Worm (Caenorhabditis elegans): ENCODE data around the gene aqp-10.
A peak's percentile ranks its signal among the peaks of the same experiment; 100 is the strongest.

The aqp-10 gene

ce11 chrII:9787395-9788152, 17.9 kb upstream of the aqp-10 start, which contains the start of gene cyp-13A2 (continued):
- TF ChIP-seq madf-9 (GFP tag; conservative IDR thresholded peaks at IDR 0.05): no peak
- TF ChIP-seq jun-1 (tag; optimal IDR thresholded peaks at IDR 0.05): no peak
- no peak for TF ChIP-seq daf-19 (GFP tag; conservative IDR thresholded peaks at IDR 0.05)
- TF ChIP-seq zfp-2 (tag; optimal IDR thresholded peaks at IDR 0.05): no peak
- peak; percentile 46 for TF ChIP-seq pqm-1 (tag; optimal IDR thresholded peaks at IDR 0.05)
- no peak for TF ChIP-seq D1046.2 (GFP tag; IDR thresholded peaks at IDR 0.05)
- no peak for TF ChIP-seq lin-38 (GFP tag; IDR thresholded peaks at IDR 0.05)
- no peak for TF ChIP-seq saeg-2 (GFP tag; IDR thresholded peaks at IDR 0.05)
- no peak for TF ChIP-seq nhr-111 (GFP tag; optimal IDR thresholded peaks at IDR 0.05)
- TF ChIP-seq unc-130 (GFP tag; optimal IDR thresholded peaks at IDR 0.05): no peak
- TF ChIP-seq dve-1 (tag; optimal IDR thresholded peaks at IDR 0.05; ENCODE audit: insufficient read depth): peak; percentile 77
- TF ChIP-seq lin-13 (GFP tag; optimal IDR thresholded peaks at IDR 0.05): peak; percentile 5
- TF ChIP-seq Y48G9A.11 (GFP tag; IDR thresholded peaks at IDR 0.05): 0 out of 2 replicates have a peak, but pooled peaks have one; percentile 23
- no peak for TF ChIP-seq lin-39 (tag; optimal IDR thresholded peaks at IDR 0.05)
- no peak for TF ChIP-seq mxl-2 (GFP tag; conservative IDR thresholded peaks at IDR 0.05)
- TF ChIP-seq tag-97 (GFP tag; IDR thresholded peaks at IDR 0.05): no peak
- no peak for TF ChIP-seq ZK546.5 (tag; optimal IDR thresholded peaks at IDR 0.05)
- TF ChIP-seq F49E8.2 (tag; optimal IDR thresholded peaks at IDR 0.05; ENCODE audit: borderline replicate concordance): no peak
- TF ChIP-seq mxl-3 (GFP tag; optimal IDR thresholded peaks at IDR 0.05): no peak
- TF ChIP-seq duxl-1 (tag; optimal IDR thresholded peaks at IDR 0.05; ENCODE audit: poor library complexity): no peak
- TF ChIP-seq T20F7.1 (GFP tag; optimal IDR thresholded peaks at IDR 0.05): peak; percentile 16
- peak; percentile 24 for TF ChIP-seq hlh-30 (tag; optimal IDR thresholded peaks at IDR 0.05; ENCODE audit: insufficient read depth)
- no peak for TF ChIP-seq zip-11 (GFP tag; IDR thresholded peaks at IDR 0.05)

- TF ChIP-seq ZK337.2 (GFP tag; IDR thresholded peaks at IDR 0.05): no peak
- no peak for TF ChIP-seq duxl-1 (tag; optimal IDR thresholded peaks at IDR 0.05; ENCODE audit: poor library complexity)
- no peak for TF ChIP-seq snpc-4 (tag; optimal IDR thresholded peaks at IDR 0.05)
- no peak for TF ChIP-seq Y5F2A.4 (GFP tag; optimal IDR thresholded peaks at IDR 0.05)
- TF ChIP-seq dve-1 (tag; optimal IDR thresholded peaks at IDR 0.05; ENCODE audit: insufficient read depth): no peak
- no peak for TF ChIP-seq daf-16 (GFP tag; optimal IDR thresholded peaks at IDR 0.05)
- TF ChIP-seq daf-16 (tag; optimal IDR thresholded peaks at IDR 0.05): no peak
- no peak for TF ChIP-seq dmd-9 (GFP tag; IDR thresholded peaks at IDR 0.05)
- TF ChIP-seq nhr-25 (tag; optimal IDR thresholded peaks at IDR 0.05; ENCODE audit: borderline replicate concordance, insufficient read depth): peak; percentile 14
Observed at ce11 chrII:9786215-9786614, 16.6 kb upstream of the aqp-10 start.

ce11 chrII:9782337-9782736, 12.7 kb upstream of the aqp-10 start, which contains the start of gene T10B9.14:
T10B9.14 (minus strand) TSS chrII:9782437.
- no peak for TF ChIP-seq nhr-10 (tag; optimal IDR thresholded peaks at IDR 0.05)
- TF ChIP-seq nhr-41 (GFP tag; IDR thresholded peaks at IDR 0.05): no peak
- no peak for TF ChIP-seq unc-130 (GFP tag; optimal IDR thresholded peaks at IDR 0.05)
- no peak for TF ChIP-seq daf-12 (tag; optimal IDR thresholded peaks at IDR 0.05)
- TF ChIP-seq nhr-237 (tag; optimal IDR thresholded peaks at IDR 0.05): no peak
- no peak for TF ChIP-seq zip-2 (tag; optimal IDR thresholded peaks at IDR 0.05)
- TF ChIP-seq lin-15B (tag; optimal IDR thresholded peaks at IDR 0.05): no peak
- TF ChIP-seq ceh-28 (tag; optimal IDR thresholded peaks at IDR 0.05): no peak
- TF ChIP-seq D1046.2 (GFP tag; IDR thresholded peaks at IDR 0.05): no peak
